Worm (Caenorhabditis elegans) whole organism, late embryonic: ENCODE measurements around the gene ZK1307.4.
A peak's percentile ranks its signal among the peaks of the same experiment; 100 is the strongest.

Experiments
- C38D4.7 ChIP-seq: fragments of 200-800 bp; sonication (Bioruptor generic); optimal IDR thresholded peaks from 2 replicates; lab custom pipeline; 2018; ENCODE audit warnings: mild to moderate bottlenecking, missing genetic modification characterization, moderate library complexity, missing compliant biosample characterization
- ceh-30 ChIP-seq: fragments of 150-350 bp; optimal IDR thresholded peaks from 2 replicates; lab custom pipeline; 2014; ENCODE audit warnings: missing biosample characterization, missing genetic modification characterization
- elt-2 ChIP-seq: sonication (generic microtip); optimal IDR thresholded peaks from 2 replicates; lab custom pipeline; 2016; ENCODE audit warnings: missing genetic modification reagents, missing genetic modification characterization, missing compliant biosample characterization
- hlh-30 ChIP-seq: sonication (generic microtip); optimal IDR thresholded peaks from 2 replicates; lab custom pipeline; 2017; ENCODE audit warnings: antibody characterized with exemption, missing genetic modification characterization, missing compliant biosample characterization; ENCODE audit not compliant: insufficient read depth
- madf-2 ChIP-seq: sonication (generic microtip); optimal IDR thresholded peaks from 2 replicates; lab custom pipeline; 2017; ENCODE audit warnings: missing genetic modification characterization, missing compliant biosample characterization
- nfya-1 ChIP-seq: sonication (generic microtip); optimal IDR thresholded peaks from 2 replicates; lab custom pipeline; 2017; ENCODE audit warnings: missing genetic modification characterization, mild to moderate bottlenecking, missing compliant biosample characterization, antibody characterized with exemption, moderate library complexity
- nhr-232 ChIP-seq: sonication (generic microtip); optimal IDR thresholded peaks from 2 replicates; lab custom pipeline; 2016; ENCODE audit warnings: missing genetic modification characterization, missing compliant biosample characterization
- pat-9 ChIP-seq: fragments of 200-800 bp; sonication (Bioruptor generic); optimal IDR thresholded peaks from 2 replicates; lab custom pipeline; 2018; ENCODE audit warnings: mild to moderate bottlenecking, missing genetic modification characterization, moderate library complexity, missing compliant biosample characterization
- pha-4 ChIP-seq: fragments of 150-350 bp; optimal IDR thresholded peaks from 2 replicates; lab custom pipeline; 2018; ENCODE audit warnings: missing biosample characterization, missing genetic modification reagents, missing genetic modification characterization
- pqm-1 ChIP-seq: sonication (generic microtip); optimal IDR thresholded peaks from 2 replicates; lab custom pipeline; 2016; ENCODE audit warnings: missing genetic modification characterization, missing compliant biosample characterization
- sox-2 ChIP-seq: fragments of 200-800 bp; sonication (Bioruptor generic); IDR thresholded peaks from 2 replicates; pipeline ENCODE4 v1.3.6; 2022; ENCODE audit warnings: missing genetic modification reagents, missing genetic modification characterization, missing compliant biosample characterization
- ttx-3 ChIP-seq: sonication (generic microtip); optimal IDR thresholded peaks from 2 replicates; lab custom pipeline; 2016; ENCODE audit warnings: missing genetic modification reagents, missing genetic modification characterization, missing compliant biosample characterization

DNA sequence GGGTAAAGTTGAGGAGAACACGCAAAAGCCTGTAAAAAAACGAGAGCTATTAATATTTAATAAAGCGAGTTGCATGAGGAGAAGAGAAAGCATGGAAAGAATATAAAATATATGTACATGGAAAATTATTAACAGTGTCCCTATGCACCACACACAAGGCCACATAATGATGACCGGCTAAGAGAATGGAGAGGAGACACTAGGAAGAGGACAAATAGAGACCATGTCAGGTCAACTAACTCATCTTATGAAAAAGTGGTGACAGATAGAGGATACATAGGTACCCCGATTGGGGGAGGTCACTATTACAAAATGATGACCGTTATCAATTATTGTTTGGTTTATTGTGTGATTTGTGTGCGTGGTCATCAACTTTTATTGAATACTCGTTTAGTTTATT lies 7.2 kb downstream of the ZK1307.4 start, which contains the start of gene fzr-1:
- no peak for TF ChIP-seq nhr-232 (tag; lab: Kevin White, UChicago)
- TF ChIP-seq sox-2 (GFP tag; lab: Robert Waterston, UW): no peak
- no peak for TF ChIP-seq nfya-1 (tag; lab: Kevin White, UChicago)
- no peak for TF ChIP-seq C38D4.7 (GFP tag; lab: Kevin White, UChicago)
- TF ChIP-seq pqm-1: no peak
- no peak for TF ChIP-seq pat-9
- TF ChIP-seq madf-2 (tag; lab: Kevin White, UChicago): no peak
- TF ChIP-seq elt-2 (tag; lab: Kevin White, UChicago): peak; percentile 16
- TF ChIP-seq hlh-30: no peak
- no peak for TF ChIP-seq ttx-3 (tag; lab: Kevin White, UChicago)
- no peak for TF ChIP-seq pha-4 (tag; lab: Kevin White, UChicago)
- TF ChIP-seq ceh-30 (tag; lab: Kevin White, UChicago): no peak
